Fruit fly (Drosophila melanogaster) whole organism, embryonic: ENCODE results near the gene wwk.

Experiments
- Bdp1 ChIP-seq: fragments of 200-800 bp; sonication (Bioruptor generic); optimal IDR thresholded peaks from 3 replicates; lab custom pipeline; 2016; ENCODE audit warnings: missing biosample characterization, missing genetic modification characterization
- CG10267 ChIP-seq: fragments of 200-800 bp; sonication (Bioruptor generic); optimal IDR thresholded peaks from 2 replicates; lab custom pipeline; 2018; ENCODE audit warnings: missing biosample characterization, mild to moderate bottlenecking, missing genetic modification characterization, moderate library complexity
- CG11093 ChIP-seq: fragments of 200-800 bp; sonication (Bioruptor generic); IDR thresholded peaks from 3 replicates; pipeline ENCODE4 v1.3.6; 2022; ENCODE audit warnings: missing biosample characterization, missing genetic modification characterization
- CG11560 ChIP-seq: fragments of 200-800 bp; sonication (Bioruptor generic); IDR thresholded peaks from 3 replicates; pipeline ENCODE4 v1.3.6; 2022; ENCODE audit warnings: missing biosample characterization, missing genetic modification characterization
- CG12104 ChIP-seq: fragments of 200-800 bp; sonication (Bioruptor generic); optimal IDR thresholded peaks from 3 replicates; lab custom pipeline; 2016; ENCODE audit warnings: missing biosample characterization, missing genetic modification characterization
- CG1233 ChIP-seq: fragments of 200-800 bp; sonication (Bioruptor generic); optimal IDR thresholded peaks from 4 replicates; lab custom pipeline; 2018; ENCODE audit warnings: missing biosample characterization, mild to moderate bottlenecking, missing genetic modification characterization
- CG13624 ChIP-seq: fragments of 200-800 bp; sonication (Bioruptor generic); optimal IDR thresholded peaks from 2 replicates; lab custom pipeline; 2016; ENCODE audit warnings: missing biosample characterization, missing genetic modification characterization
- CG14014 ChIP-seq: fragments of 200-800 bp; sonication (Bioruptor generic); IDR thresholded peaks from 2 replicates; pipeline ENCODE4 v1.3.6; 2022; ENCODE audit warnings: missing biosample characterization, missing genetic modification characterization
- CG14667 ChIP-seq: fragments of 200-800 bp; sonication (Bioruptor generic); IDR thresholded peaks from 2 replicates; pipeline ENCODE4 v1.3.6; 2022; ENCODE audit warnings: missing biosample characterization, missing genetic modification characterization
- CG15073 ChIP-seq: fragments of 200-800 bp; sonication (Bioruptor generic); optimal IDR thresholded peaks from 2 replicates; lab custom pipeline; 2016; ENCODE audit warnings: missing biosample characterization, missing genetic modification characterization
- CG17912 ChIP-seq: fragments of 200-800 bp; sonication (Bioruptor generic); optimal IDR thresholded peaks from 2 replicates; lab custom pipeline; 2018; ENCODE audit warnings: missing biosample characterization, mild to moderate bottlenecking, missing genetic modification characterization
- CG18764 ChIP-seq: fragments of 200-800 bp; sonication (Bioruptor generic); optimal IDR thresholded peaks from 3 replicates; lab custom pipeline; 2016; ENCODE audit warnings: missing biosample characterization, missing genetic modification characterization
- CG2202 ChIP-seq: fragments of 200-800 bp; sonication (Bioruptor generic); optimal IDR thresholded peaks from 2 replicates; lab custom pipeline; 2018; ENCODE audit warnings: missing biosample characterization, mild to moderate bottlenecking, missing genetic modification characterization
- CG31365 ChIP-seq: fragments of 200-800 bp; sonication (Bioruptor generic); optimal IDR thresholded peaks from 2 replicates; lab custom pipeline; 2018; ENCODE audit warnings: missing biosample characterization, mild to moderate bottlenecking, missing genetic modification characterization
- CG33213 ChIP-seq: fragments of 200-800 bp; sonication (Bioruptor generic); optimal IDR thresholded peaks from 3 replicates; lab custom pipeline; 2016; ENCODE audit warnings: missing biosample characterization, missing genetic modification characterization
- CG4854 ChIP-seq: fragments of 200-800 bp; sonication (Bioruptor generic); optimal IDR thresholded peaks from 2 replicates; lab custom pipeline; 2016; ENCODE audit warnings: missing biosample characterization, missing genetic modification characterization, inconsistent platforms
- CG6272 ChIP-seq: fragments of 200-800 bp; sonication (Bioruptor generic); IDR thresholded peaks from 2 replicates; pipeline ENCODE4 v1.3.6; 2022; ENCODE audit warnings: missing biosample characterization, missing genetic modification characterization
- CG6791 ChIP-seq: fragments of 200-800 bp; sonication (Bioruptor generic); IDR thresholded peaks from 3 replicates; pipeline ENCODE4 v1.3.6; 2022; ENCODE audit warnings: missing biosample characterization, missing genetic modification characterization; ENCODE audit not compliant: partially characterized antibody
- CG7745 ChIP-seq: fragments of 200-800 bp; sonication (Bioruptor generic); optimal IDR thresholded peaks from 2 replicates; lab custom pipeline; 2018; ENCODE audit warnings: missing biosample characterization, mild to moderate bottlenecking, missing genetic modification characterization, moderate library complexity
- CG8765 ChIP-seq: fragments of 200-800 bp; sonication (Bioruptor generic); IDR thresholded peaks from 2 replicates; pipeline ENCODE4 v1.3.6; 2022; ENCODE audit warnings: missing biosample characterization, missing genetic modification characterization
- Dip3 ChIP-seq: fragments of 200-800 bp; sonication (Bioruptor generic); optimal IDR thresholded peaks from 3 replicates; lab custom pipeline; 2016; ENCODE audit warnings: missing biosample characterization, missing genetic modification characterization
- GATAe ChIP-seq: fragments of 200-800 bp; sonication (Bioruptor generic); conservative IDR thresholded peaks from 2 replicates; pipeline ENCODE4 v1.3.6; 2022; ENCODE audit warnings: missing biosample characterization, missing genetic modification characterization
- HmgZ ChIP-seq: fragments of 200-800 bp; sonication (Bioruptor generic); optimal IDR thresholded peaks from 2 replicates; lab custom pipeline; 2018; ENCODE audit warnings: missing biosample characterization, mild to moderate bottlenecking, missing genetic modification characterization
- Mad ChIP-seq: fragments of 200-800 bp; sonication (Bioruptor generic); optimal IDR thresholded peaks from 2 replicates; lab custom pipeline; 2016; ENCODE audit warnings: missing biosample characterization, missing genetic modification characterization
- Neu2 ChIP-seq: fragments of 200-800 bp; sonication (Bioruptor generic); optimal IDR thresholded peaks from 3 replicates; lab custom pipeline; 2016; ENCODE audit warnings: missing biosample characterization, missing genetic modification characterization, borderline replicate concordance
- NfI ChIP-seq: fragments of 200-800 bp; sonication (Bioruptor generic); optimal IDR thresholded peaks from 3 replicates; lab custom pipeline; 2018; ENCODE audit warnings: missing biosample characterization, mild to moderate bottlenecking, missing genetic modification characterization, moderate library complexity
- TFAM ChIP-seq: fragments of 200-800 bp; sonication (Bioruptor generic); optimal IDR thresholded peaks from 2 replicates; lab custom pipeline; 2017; ENCODE audit warnings: missing biosample characterization, missing genetic modification characterization, inconsistent platforms
- ab ChIP-seq: fragments of 200-800 bp; sonication (Bioruptor generic); optimal IDR thresholded peaks from 2 replicates; lab custom pipeline; 2016; ENCODE audit warnings: missing biosample characterization, missing genetic modification characterization
- al ChIP-seq: fragments of 200-800 bp; sonication (Bioruptor generic); IDR thresholded peaks from 2 replicates; pipeline ENCODE4 v1.3.6; 2022; ENCODE audit warnings: missing biosample characterization, missing genetic modification characterization
- ap ChIP-seq: fragments of 200-800 bp; sonication (Bioruptor generic); IDR thresholded peaks from 2 replicates; pipeline ENCODE4 v1.3.6; 2022; ENCODE audit warnings: missing biosample characterization, missing genetic modification characterization
- az2 ChIP-seq: fragments of 200-800 bp; sonication (Bioruptor generic); optimal IDR thresholded peaks from 3 replicates; lab custom pipeline; 2016; ENCODE audit warnings: missing biosample characterization, missing genetic modification characterization
- chn ChIP-seq: fragments of 200-800 bp; sonication (Bioruptor generic); optimal IDR thresholded peaks from 2 replicates; lab custom pipeline; 2016; ENCODE audit warnings: missing biosample characterization, missing genetic modification characterization
- dm ChIP-seq: fragments of 200-800 bp; sonication (Bioruptor generic); optimal IDR thresholded peaks from 3 replicates; lab custom pipeline; 2016; ENCODE audit warnings: missing biosample characterization, missing genetic modification characterization
- eve ChIP-seq, 2 experiments: fragments of >200 bp; optimal IDR thresholded peaks; 2 replicates each; lab custom pipeline; 2017; ENCODE audit warnings: missing biosample characterization in 2 of 2, missing genetic modification characterization in 2 of 2
- gce ChIP-seq: fragments of 200-800 bp; sonication (Bioruptor generic); IDR thresholded peaks from 3 replicates; pipeline ENCODE4 v1.3.6; 2022; ENCODE audit warnings: missing biosample characterization, missing genetic modification characterization
- hb ChIP-seq: fragments of 200-800 bp; sonication (Bioruptor generic); IDR thresholded peaks from 3 replicates; pipeline ENCODE4 v1.3.6; 2022; ENCODE audit warnings: missing biosample characterization, missing genetic modification characterization; ENCODE audit not compliant: partially characterized antibody
- her ChIP-seq: fragments of 200-800 bp; sonication (Bioruptor generic); optimal IDR thresholded peaks from 2 replicates; lab custom pipeline; 2016; ENCODE audit warnings: missing biosample characterization, missing genetic modification characterization
- ind ChIP-seq: fragments of 200-800 bp; sonication (Bioruptor generic); optimal IDR thresholded peaks from 3 replicates; lab custom pipeline; 2016; ENCODE audit warnings: missing biosample characterization, missing genetic modification characterization
- lab ChIP-seq: fragments of 200-800 bp; sonication (Bioruptor generic); optimal IDR thresholded peaks from 3 replicates; lab custom pipeline; 2017; ENCODE audit warnings: missing biosample characterization, missing genetic modification characterization, mild to moderate bottlenecking, moderate library complexity, missing genetic modification reagents
- nerfin-1 ChIP-seq: fragments of 200-800 bp; sonication (Bioruptor generic); optimal IDR thresholded peaks from 3 replicates; lab custom pipeline; 2019; ENCODE audit warnings: missing biosample characterization, mild to moderate bottlenecking, missing genetic modification characterization, moderate library complexity
- odd ChIP-seq: fragments of 200-800 bp; sonication (Bioruptor generic); optimal IDR thresholded peaks from 2 replicates; lab custom pipeline; 2017; ENCODE audit warnings: missing biosample characterization, mild to moderate bottlenecking, missing genetic modification characterization
- peb ChIP-seq: fragments of 200-800 bp; sonication (Bioruptor generic); IDR thresholded peaks from 2 replicates; pipeline ENCODE4 v1.3.6; 2022; ENCODE audit warnings: missing biosample characterization, missing genetic modification characterization
- psq ChIP-seq: fragments of 200-800 bp; sonication (Bioruptor generic); optimal IDR thresholded peaks from 2 replicates; lab custom pipeline; 2017; ENCODE audit warnings: missing biosample characterization, missing genetic modification characterization
- ro ChIP-seq: fragments of 200-800 bp; sonication (Bioruptor generic); IDR thresholded peaks from 2 replicates; pipeline ENCODE4 v1.3.6; 2022; ENCODE audit warnings: missing biosample characterization, missing genetic modification characterization
- run ChIP-seq: fragments of 200-800 bp; sonication (Bioruptor generic); optimal IDR thresholded peaks from 3 replicates; lab custom pipeline; 2018; ENCODE audit warnings: missing biosample characterization, mild to moderate bottlenecking, missing genetic modification characterization
- salm ChIP-seq: fragments of 200-800 bp; sonication (Bioruptor generic); optimal IDR thresholded peaks from 2 replicates; lab custom pipeline; 2018; ENCODE audit warnings: missing biosample characterization, mild to moderate bottlenecking, missing genetic modification characterization
- slou ChIP-seq: fragments of 200-800 bp; sonication (Bioruptor generic); optimal IDR thresholded peaks from 3 replicates; lab custom pipeline; 2016; ENCODE audit warnings: missing biosample characterization, missing genetic modification characterization
- tgo ChIP-seq: fragments of 200-800 bp; sonication (Bioruptor generic); IDR thresholded peaks from 3 replicates; pipeline ENCODE4 v1.3.6; 2022; ENCODE audit warnings: missing biosample characterization, missing genetic modification characterization
- tin ChIP-seq: fragments of 200-800 bp; sonication (Bioruptor generic); optimal IDR thresholded peaks from 3 replicates; lab custom pipeline; 2016; ENCODE audit warnings: missing biosample characterization, missing genetic modification characterization
- twi ChIP-seq: fragments of 200-800 bp; optimal IDR thresholded peaks from 2 replicates; lab custom pipeline; 2019; ENCODE audit warnings: missing biosample characterization, mild to moderate bottlenecking, missing genetic modification characterization, moderate library complexity
- vnd ChIP-seq: fragments of 200-800 bp; sonication (Bioruptor generic); IDR thresholded peaks from 3 replicates; pipeline ENCODE4 v1.3.6; 2022; ENCODE audit warnings: missing biosample characterization, missing genetic modification characterization; ENCODE audit not compliant: partially characterized antibody

The wwk gene

DNA sequence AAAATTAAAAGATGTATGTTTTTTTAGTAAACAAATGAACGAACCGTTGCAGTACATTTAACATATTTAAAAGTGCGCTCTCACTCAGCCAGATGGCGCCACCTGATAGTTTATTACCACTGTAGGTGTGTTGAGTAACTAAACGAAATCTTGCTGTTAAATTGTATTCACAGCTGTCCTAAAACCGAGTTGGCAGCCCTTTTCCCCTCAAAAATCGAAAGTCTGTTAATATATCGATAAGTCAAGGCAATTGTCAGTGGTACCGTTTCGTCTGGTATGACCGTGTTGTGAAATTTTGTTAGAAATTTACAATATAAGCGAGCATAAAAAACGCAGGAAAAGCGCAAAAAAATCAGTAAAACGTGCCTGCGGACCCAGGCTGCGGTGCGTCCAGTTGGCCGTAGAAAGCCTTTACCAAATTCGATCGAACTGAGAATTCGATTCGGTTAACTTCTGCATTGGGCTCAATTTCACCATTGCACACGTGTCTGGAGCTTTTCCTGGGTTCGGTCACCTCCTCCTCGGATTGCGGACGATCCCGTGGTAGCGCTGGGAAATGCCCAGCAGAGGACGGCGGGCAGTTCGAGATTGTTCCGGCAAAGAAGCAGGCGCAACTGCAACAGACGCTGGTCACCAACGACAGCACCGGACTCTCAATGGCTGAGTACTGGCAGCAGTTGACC, 38.8 kb downstream of the wwk start, which contains the start of gene stc (continued):
- peak; percentile 36 for TF ChIP-seq Dip3 (GFP tag; lab: Kevin White, UChicago)
- TF ChIP-seq az2: peak; percentile 32
- no peak for TF ChIP-seq CG2202 (tag; lab: Kevin White, UChicago)
- TF ChIP-seq CG15073: no peak
- 0 out of 3 replicates have a peak, but pooled peaks have one; percentile 33 for TF ChIP-seq hb (GFP tag; lab: Robert Waterston, UW)
- no peak for TF ChIP-seq CG6272
- TF ChIP-seq chn (GFP tag; lab: Kevin White, UChicago): peak; percentile 51
- no peak for TF ChIP-seq gce
- peak; percentile 56 for TF ChIP-seq NfI
- TF ChIP-seq CG31365 (tag; lab: Kevin White, UChicago): peak; percentile 14
- no peak for TF ChIP-seq CG18764 (GFP tag; lab: Kevin White, UChicago)
- no peak for TF ChIP-seq tgo (GFP tag; lab: Robert Waterston, UW)
- no peak for TF ChIP-seq CG11093 (GFP tag; lab: Robert Waterston, UW)
- TF ChIP-seq tin (GFP tag; lab: Kevin White, UChicago): peak; percentile 44
- peak; percentile 89 for TF ChIP-seq CG6791 (GFP tag; lab: Robert Waterston, UW)
- no peak for TF ChIP-seq peb (GFP tag; lab: Robert Waterston, UW)
- TF ChIP-seq CG13624 (GFP tag; lab: Kevin White, UChicago): peak; percentile 74
- TF ChIP-seq CG17912 (GFP tag; lab: Kevin White, UChicago): no peak
- no peak for TF ChIP-seq twi (tag; lab: Kevin White, UChicago)
- TF ChIP-seq ap (GFP tag; lab: Robert Waterston, UW): no peak
- TF ChIP-seq CG8765 (GFP tag; lab: Robert Waterston, UW): no peak
- no peak for TF ChIP-seq eve (GFP tag; optimal IDR thresholded peaks at IDR 0.05; lab: Kevin White, UChicago)
- no peak for TF ChIP-seq Neu2 (GFP tag; lab: Kevin White, UChicago)
- TF ChIP-seq Mad (GFP tag; lab: Kevin White, UChicago): peak; percentile 66
- TF ChIP-seq psq (GFP tag; lab: Kevin White, UChicago): no peak
- peak; percentile 92 for TF ChIP-seq CG10267 (tag; lab: Kevin White, UChicago)
- TF ChIP-seq slou: peak; percentile 34
- peak; percentile 28; the same call in 1 of the 3 replicates for TF ChIP-seq vnd (GFP tag; lab: Robert Waterston, UW)
- peak; percentile 37 for TF ChIP-seq CG4854
- TF ChIP-seq ab (GFP tag; lab: Kevin White, UChicago): no peak
- peak; percentile 73 for TF ChIP-seq CG33213 (GFP tag; lab: Kevin White, UChicago)
- no peak for TF ChIP-seq run (tag; lab: Kevin White, UChicago)
- peak; percentile 82 for TF ChIP-seq HmgZ
- no peak for TF ChIP-seq salm
- TF ChIP-seq dm (GFP tag; lab: Kevin White, UChicago): peak; percentile 78
- 0 out of 2 replicates have a peak, but pooled peaks have one; percentile 18 for TF ChIP-seq CG14014 (GFP tag; lab: Robert Waterston, UW)
- TF ChIP-seq odd (GFP tag; lab: Kevin White, UChicago): no peak
- TF ChIP-seq ind (GFP tag; lab: Kevin White, UChicago): peak; percentile 36
- TF ChIP-seq CG11560 (tag; lab: Robert Waterston, UW): no peak
- no peak for TF ChIP-seq Bdp1
- no peak for TF ChIP-seq CG14667 (GFP tag; lab: Robert Waterston, UW)
- TF ChIP-seq al (GFP tag; lab: Robert Waterston, UW): no peak
- TF ChIP-seq TFAM: no peak
- TF ChIP-seq CG7745: no peak
- TF ChIP-seq CG1233: no peak
- no peak for TF ChIP-seq nerfin-1 (tag; lab: Kevin White, UChicago)
- no peak for TF ChIP-seq GATAe (GFP tag; lab: Robert Waterston, UW)
- peak; percentile 62 for TF ChIP-seq her
- no peak for TF ChIP-seq ro
- peak; percentile 7 for TF ChIP-seq CG12104 (GFP tag; lab: Kevin White, UChicago)
- peak; percentile 50 for TF ChIP-seq lab (GFP tag; lab: Kevin White, UChicago)
